Fruit fly (Drosophila melanogaster) whole organism, prepupa: Measurements from ENCODE around the gene CG33764.

Experiments used
- Blimp-1 ChIP-seq: fragments of 200-800 bp; sonication (Bioruptor generic); optimal IDR thresholded peaks from 3 replicates; lab custom pipeline; 2017; ENCODE audit warnings: missing biosample characterization, missing genetic modification characterization, mild to moderate bottlenecking, moderate library complexity, missing genetic modification reagents
- CG10631 ChIP-seq: fragments of 200-800 bp; sonication (Bioruptor generic); optimal IDR thresholded peaks from 2 replicates; lab custom pipeline; 2016; ENCODE audit warnings: missing biosample characterization, missing genetic modification characterization
- CG1621 ChIP-seq: fragments of 200-800 bp; sonication (Bioruptor generic); optimal IDR thresholded peaks from 3 replicates; lab custom pipeline; 2018; ENCODE audit warnings: missing biosample characterization, mild to moderate bottlenecking, missing genetic modification characterization
- CG31627 ChIP-seq: fragments of 200-800 bp; sonication (Bioruptor generic); optimal IDR thresholded peaks from 3 replicates; lab custom pipeline; 2016; ENCODE audit warnings: missing biosample characterization, missing genetic modification characterization
- CG34406 ChIP-seq: fragments of 200-800 bp; sonication (Bioruptor generic); optimal IDR thresholded peaks from 3 replicates; lab custom pipeline; 2016; ENCODE audit warnings: missing biosample characterization, missing genetic modification characterization
- CG3919 ChIP-seq: fragments of 200-800 bp; sonication (Bioruptor generic); optimal IDR thresholded peaks from 3 replicates; lab custom pipeline; 2016; ENCODE audit warnings: missing biosample characterization, missing genetic modification characterization
- CG4318 ChIP-seq: fragments of 200-800 bp; sonication (Bioruptor generic); optimal IDR thresholded peaks from 3 replicates; lab custom pipeline; 2017; ENCODE audit warnings: missing biosample characterization, mild to moderate bottlenecking, missing genetic modification characterization
- CG6163 ChIP-seq: fragments of 200-800 bp; sonication (Bioruptor generic); IDR thresholded peaks from 3 replicates; pipeline ENCODE4 v1.3.6; 2022; ENCODE audit warnings: missing biosample characterization, missing genetic modification characterization
- CG6276 ChIP-seq: fragments of 200-800 bp; sonication (Bioruptor generic); optimal IDR thresholded peaks from 2 replicates; lab custom pipeline; 2017; ENCODE audit warnings: missing biosample characterization, mild to moderate bottlenecking, missing genetic modification characterization
- CG8119 ChIP-seq: fragments of 200-800 bp; sonication (Bioruptor generic); IDR thresholded peaks from 3 replicates; pipeline ENCODE4 v1.3.6; 2022; ENCODE audit warnings: missing biosample characterization, missing genetic modification characterization
- CG8319 ChIP-seq: fragments of 200-800 bp; sonication (Bioruptor generic); optimal IDR thresholded peaks from 3 replicates; lab custom pipeline; 2016; ENCODE audit warnings: missing biosample characterization, missing genetic modification characterization
- Eip75B ChIP-seq: fragments of 200-800 bp; sonication (Bioruptor generic); optimal IDR thresholded peaks from 3 replicates; lab custom pipeline; 2016; ENCODE audit warnings: missing biosample characterization, missing genetic modification characterization
- Gug ChIP-seq: fragments of 200-800 bp; sonication (Bioruptor generic); IDR thresholded peaks from 2 replicates; pipeline ENCODE4 v1.3.6; 2022; ENCODE audit warnings: missing biosample characterization, missing genetic modification characterization
- Hr38 ChIP-seq: sonication (Bioruptor generic); optimal IDR thresholded peaks from 2 replicates; lab custom pipeline; 2016; ENCODE audit warnings: missing biosample characterization, missing genetic modification characterization
- Hr39 ChIP-seq: fragments of 200-800 bp; sonication (Bioruptor generic); optimal IDR thresholded peaks from 2 replicates; lab custom pipeline; 2016; ENCODE audit warnings: missing biosample characterization, missing genetic modification characterization
- Hr4 ChIP-seq: fragments of 200-800 bp; sonication (Bioruptor generic); optimal IDR thresholded peaks from 3 replicates; lab custom pipeline; 2016; ENCODE audit warnings: missing biosample characterization, missing genetic modification characterization
- Met ChIP-seq: fragments of 200-800 bp; sonication (Bioruptor generic); optimal IDR thresholded peaks from 3 replicates; lab custom pipeline; 2016; ENCODE audit warnings: missing biosample characterization, missing genetic modification characterization
- OdsH ChIP-seq: fragments of 200-800 bp; sonication (Bioruptor generic); optimal IDR thresholded peaks from 3 replicates; lab custom pipeline; 2016; ENCODE audit warnings: missing biosample characterization, missing genetic modification characterization
- Smox ChIP-seq: fragments of 200-800 bp; sonication (Bioruptor generic); optimal IDR thresholded peaks from 3 replicates; lab custom pipeline; 2016; ENCODE audit warnings: missing biosample characterization, missing genetic modification characterization
- Sox102F ChIP-seq: fragments of 200-800 bp; sonication (Bioruptor generic); optimal IDR thresholded peaks from 2 replicates; lab custom pipeline; 2016; ENCODE audit warnings: missing biosample characterization, mild to moderate bottlenecking, missing genetic modification characterization
- Sox14 ChIP-seq: fragments of 200-800 bp; sonication (Bioruptor generic); optimal IDR thresholded peaks from 3 replicates; lab custom pipeline; 2016; ENCODE audit warnings: missing biosample characterization, missing genetic modification characterization
- Sox15 ChIP-seq: fragments of 200-800 bp; sonication (Bioruptor generic); optimal IDR thresholded peaks from 3 replicates; lab custom pipeline; 2016; ENCODE audit warnings: missing biosample characterization, missing genetic modification characterization
- achi ChIP-seq: fragments of 200-800 bp; sonication (Bioruptor generic); optimal IDR thresholded peaks from 3 replicates; lab custom pipeline; 2016; ENCODE audit warnings: missing biosample characterization, missing genetic modification characterization
- acj6 ChIP-seq: fragments of 200-800 bp; sonication (Bioruptor generic); optimal IDR thresholded peaks from 3 replicates; lab custom pipeline; 2016; ENCODE audit warnings: missing biosample characterization, missing genetic modification characterization
- dac ChIP-seq: fragments of 200-800 bp; sonication (Bioruptor generic); optimal IDR thresholded peaks from 2 replicates; lab custom pipeline; 2017; ENCODE audit warnings: missing biosample characterization, mild to moderate bottlenecking, missing genetic modification characterization
- dsx ChIP-seq: fragments of 200-800 bp; optimal IDR thresholded peaks from 3 replicates; lab custom pipeline; 2019; ENCODE audit warnings: missing biosample characterization, mild to moderate bottlenecking, missing genetic modification characterization, moderate library complexity; ENCODE audit not compliant: poor library complexity, severe bottlenecking
- eg ChIP-seq: fragments of 200-800 bp; sonication (Bioruptor generic); IDR thresholded peaks from 3 replicates; pipeline ENCODE4 v1.3.6; 2022; ENCODE audit warnings: missing biosample characterization, missing genetic modification characterization
- esn ChIP-seq: fragments of 200-800 bp; sonication (Bioruptor generic); optimal IDR thresholded peaks from 2 replicates; lab custom pipeline; 2016; ENCODE audit warnings: missing biosample characterization, mild to moderate bottlenecking, missing genetic modification characterization, moderate library complexity
- fd59A ChIP-seq: fragments of 200-800 bp; sonication (Bioruptor generic); optimal IDR thresholded peaks from 2 replicates; lab custom pipeline; 2017; ENCODE audit warnings: missing biosample characterization, mild to moderate bottlenecking, missing genetic modification characterization, missing genetic modification reagents
- fd85E ChIP-seq: fragments of 200-800 bp; sonication (Bioruptor generic); optimal IDR thresholded peaks from 3 replicates; lab custom pipeline; 2016; ENCODE audit warnings: missing biosample characterization, missing genetic modification characterization
- fkh ChIP-seq: fragments of 200-800 bp; sonication (Bioruptor generic); optimal IDR thresholded peaks from 3 replicates; lab custom pipeline; 2017; ENCODE audit warnings: missing biosample characterization, mild to moderate bottlenecking, missing genetic modification characterization, moderate library complexity
- lz ChIP-seq: fragments of 200-800 bp; sonication (Bioruptor generic); optimal IDR thresholded peaks from 3 replicates; lab custom pipeline; 2016; ENCODE audit warnings: missing biosample characterization, missing genetic modification characterization
- net ChIP-seq: fragments of 200-800 bp; sonication (Bioruptor generic); optimal IDR thresholded peaks from 3 replicates; lab custom pipeline; 2016; ENCODE audit warnings: missing biosample characterization, missing genetic modification characterization
- pdm3 ChIP-seq: fragments of 200-800 bp; sonication (Bioruptor generic); optimal IDR thresholded peaks from 3 replicates; lab custom pipeline; 2016; ENCODE audit warnings: missing biosample characterization, missing genetic modification characterization
- salr ChIP-seq, 2 experiments: fragments of 200-800 bp; sonication (Bioruptor generic); optimal IDR thresholded peaks; 3 replicates each; lab custom pipeline; 2016 to 2018; ENCODE audit warnings: missing biosample characterization in 2 of 2, missing genetic modification characterization in 2 of 2, mild to moderate bottlenecking in 1 of 2
- spab ChIP-seq: fragments of 200-800 bp; sonication (Bioruptor generic); optimal IDR thresholded peaks from 2 replicates; lab custom pipeline; 2017; ENCODE audit warnings: missing biosample characterization, mild to moderate bottlenecking, missing genetic modification characterization, missing genetic modification reagents
- ss ChIP-seq, 2 experiments: fragments of 200-800 bp; sonication (Bioruptor generic); optimal IDR thresholded peaks; 2 replicates in 1 of 2; 3 replicates in 1 of 2; lab custom pipeline; 2017 to 2018; ENCODE audit warnings: mild to moderate bottlenecking in 2 of 2, missing biosample characterization in 2 of 2, missing genetic modification characterization in 2 of 2, moderate library complexity in 1 of 2
- svp ChIP-seq: fragments of 200-800 bp; sonication (Bioruptor generic); peaks from one replicate; lab custom pipeline; 2016; ENCODE audit warnings: missing biosample characterization, missing genetic modification characterization
- vri ChIP-seq: fragments of 200-800 bp; sonication (Bioruptor generic); optimal IDR thresholded peaks from 3 replicates; lab custom pipeline; 2016; ENCODE audit warnings: missing biosample characterization, mild to moderate bottlenecking, missing genetic modification characterization

The CG33764 gene

dm6 chr3L:4252862-4253610 lies 14.3 kb downstream of the CG33764 start (continued):
- TF ChIP-seq Hr38 (GFP tag; lab: Kevin White, UChicago): no peak
- TF ChIP-seq spab (GFP tag; lab: Kevin White, UChicago): peak; percentile 16
- TF ChIP-seq CG4318 (GFP tag; lab: Kevin White, UChicago): no peak
- no peak for TF ChIP-seq eg (GFP tag; lab: Robert Waterston, UW)
- no peak for TF ChIP-seq esn (GFP tag; lab: Kevin White, UChicago)
- no peak for TF ChIP-seq CG31627 (GFP tag; lab: Kevin White, UChicago)
- no peak for TF ChIP-seq Gug (GFP tag; lab: Robert Waterston, UW)
- peak; percentile 33; the same call in 1 of the 3 replicates for TF ChIP-seq CG6163 (GFP tag; lab: Robert Waterston, UW)
- no peak for TF ChIP-seq Eip75B (GFP tag; lab: Kevin White, UChicago)
- TF ChIP-seq Met: no peak
- TF ChIP-seq Hr39: peak; percentile 23
- TF ChIP-seq OdsH (GFP tag; lab: Kevin White, UChicago): no peak
- no peak for TF ChIP-seq Sox102F
- peak; percentile 95 for TF ChIP-seq svp (GFP tag; lab: Kevin White, UChicago)
- TF ChIP-seq ss (GFP tag; optimal IDR thresholded peaks at IDR 0.05; lab: Kevin White, UChicago): peak in 1 of 2 experiments; percentile 6
- no peak for TF ChIP-seq fd85E (GFP tag; lab: Kevin White, UChicago)
- no peak for TF ChIP-seq CG1621 (tag; lab: Kevin White, UChicago)
- TF ChIP-seq Smox (GFP tag; lab: Kevin White, UChicago): no peak
- no peak for TF ChIP-seq Sox15 (GFP tag; lab: Kevin White, UChicago)
- peak; percentile 21 for TF ChIP-seq CG8319 (GFP tag; lab: Kevin White, UChicago)
- no peak for TF ChIP-seq salr (GFP tag; optimal IDR thresholded peaks at IDR 0.05; lab: Kevin White, UChicago)
- no peak for TF ChIP-seq CG34406
- no peak for TF ChIP-seq lz (GFP tag; lab: Kevin White, UChicago)
- TF ChIP-seq dac (GFP tag; lab: Kevin White, UChicago): no peak
- no peak for TF ChIP-seq dsx (GFP tag; lab: Kevin White, UChicago)
- TF ChIP-seq CG3919 (GFP tag; lab: Kevin White, UChicago): peak; percentile 25
- TF ChIP-seq Hr4 (GFP tag; lab: Kevin White, UChicago): no peak
- no peak for TF ChIP-seq CG8119 (GFP tag; lab: Robert Waterston, UW)
- TF ChIP-seq CG6276 (GFP tag; lab: Kevin White, UChicago): no peak
- peak; percentile 30 for TF ChIP-seq CG10631 (GFP tag; lab: Kevin White, UChicago)
- TF ChIP-seq pdm3 (GFP tag; lab: Kevin White, UChicago): no peak
- peak; percentile 69 for TF ChIP-seq vri (GFP tag; lab: Kevin White, UChicago)
- no peak for TF ChIP-seq Blimp-1 (GFP tag; lab: Kevin White, UChicago)
- TF ChIP-seq net (GFP tag; lab: Kevin White, UChicago): peak; percentile 30
- peak; percentile 9 for TF ChIP-seq acj6 (GFP tag; lab: Kevin White, UChicago)
- TF ChIP-seq achi: no peak
- TF ChIP-seq fkh (GFP tag; lab: Kevin White, UChicago): no peak
- peak; percentile 25 for TF ChIP-seq fd59A (GFP tag; lab: Kevin White, UChicago)
- peak; percentile 53 for TF ChIP-seq Sox14
